Worm (Caenorhabditis elegans): ENCODE measurements around the gene C49C3.9.

The C49C3.9 gene

DNA sequence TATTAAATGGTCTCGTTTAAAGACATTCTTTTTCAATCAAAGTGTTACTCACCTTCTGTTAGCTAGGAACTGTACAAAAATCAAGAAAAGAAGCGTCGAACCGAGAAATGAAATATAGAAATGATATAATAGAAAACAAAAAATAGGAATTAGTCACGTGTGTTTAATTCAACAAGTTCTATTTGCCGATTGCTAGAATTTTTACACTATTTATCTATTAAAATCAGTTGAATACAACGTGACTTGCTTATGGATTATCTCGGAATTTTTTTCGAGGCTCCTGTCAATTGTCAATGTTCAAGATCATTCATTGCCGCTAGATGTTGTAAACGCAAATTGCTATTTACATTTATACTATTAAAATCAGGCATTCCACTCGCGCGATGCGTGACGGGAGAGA, 25.2 kb upstream of the C49C3.9 start, which contains the start of gene zipt-17:
zipt-17 (minus strand) TSS at position 101 of the 400 bp plus-strand sequence.
- TF ChIP-seq Y67H2A.10 (GFP tag; conservative IDR thresholded peaks at IDR 0.05) (no peak), egl-44 (GFP tag; IDR thresholded peaks at IDR 0.05) (no peak), efl-1 (GFP tag; optimal IDR thresholded peaks at IDR 0.05) (no peak), snpc-1.1 (tag; optimal IDR thresholded peaks at IDR 0.05; ENCODE audit: insufficient read depth) (no peak), nhr-80 (tag; optimal IDR thresholded peaks at IDR 0.05) (no peak), ceh-91 (GFP tag; IDR thresholded peaks at IDR 0.05) (no peak), egrh-3 (GFP tag; IDR thresholded peaks at IDR 0.05) (no peak), ccch-3 (GFP tag; optimal IDR thresholded peaks at IDR 0.05) (no peak)

DNA sequence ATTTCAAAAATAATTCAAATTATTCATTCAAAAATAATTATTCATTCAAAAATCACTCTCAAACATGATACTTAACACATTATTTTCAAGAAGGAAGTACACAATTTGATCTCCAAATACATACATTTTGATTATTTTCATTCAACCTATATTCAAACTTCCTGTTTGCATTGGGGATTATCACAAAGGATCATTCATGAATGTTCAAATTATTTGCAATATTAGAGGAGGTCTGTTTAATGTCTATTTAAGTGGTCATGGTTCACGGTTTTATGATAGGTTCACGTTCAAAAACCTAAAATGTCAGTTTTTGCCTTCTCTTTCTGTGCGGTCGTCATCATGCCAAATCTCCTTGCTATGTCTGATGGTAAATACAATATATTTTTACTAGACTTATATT, 19.0 kb upstream of the C49C3.9 start, which contains the start of gene clec-202:
clec-202 (plus strand) TSS at position 301 of the 400 bp plus-strand sequence.
- no peak for TF ChIP-seq efl-1 (GFP tag; optimal IDR thresholded peaks at IDR 0.05)
- TF ChIP-seq nhr-80 (tag; optimal IDR thresholded peaks at IDR 0.05): no peak
- no peak for TF ChIP-seq nhr-179 (tag; optimal IDR thresholded peaks at IDR 0.05)
- TF ChIP-seq ztf-6 (GFP tag; IDR thresholded peaks at IDR 0.05): no peak
- no peak for TF ChIP-seq lin-40 (tag; optimal IDR thresholded peaks at IDR 0.05)
- TF ChIP-seq fkh-3 (tag; optimal IDR thresholded peaks at IDR 0.05): no peak
- no peak for TF ChIP-seq ccch-3 (GFP tag; optimal IDR thresholded peaks at IDR 0.05)
- no peak for TF ChIP-seq snpc-1.1 (tag; optimal IDR thresholded peaks at IDR 0.05; ENCODE audit: insufficient read depth)
- TF ChIP-seq attf-5 (GFP tag; optimal IDR thresholded peaks at IDR 0.05): no peak
- no peak for TF ChIP-seq lir-1 (GFP tag; conservative IDR thresholded peaks at IDR 0.05)
- TF ChIP-seq attf-3 (GFP tag; conservative IDR thresholded peaks at IDR 0.05): no peak
- TF ChIP-seq nfya-2 (GFP tag; IDR thresholded peaks at IDR 0.05): no peak
- no peak for TF ChIP-seq hmg-1.2 (GFP tag; IDR thresholded peaks at IDR 0.05)
- no peak for TF ChIP-seq akir-1 (GFP tag; optimal IDR thresholded peaks at IDR 0.05)
- TF ChIP-seq pha-4 (tag; optimal IDR thresholded peaks at IDR 0.05): no peak
- no peak for TF ChIP-seq hlh-12 (tag; optimal IDR thresholded peaks at IDR 0.05)
- TF ChIP-seq zfh-2 (GFP tag; conservative IDR thresholded peaks at IDR 0.05): no peak
- TF ChIP-seq hsf-1 (GFP tag; IDR thresholded peaks at IDR 0.05): no peak

- no peak for TF ChIP-seq F10E7.11 (tag; optimal IDR thresholded peaks at IDR 0.05)
- no peak for TF ChIP-seq Y56A3A.18 (GFP tag; IDR thresholded peaks at IDR 0.05)
- TF ChIP-seq ceh-100 (GFP tag; IDR thresholded peaks at IDR 0.05): no peak
- no peak for TF ChIP-seq ztf-22 (GFP tag; optimal IDR thresholded peaks at IDR 0.05)
- no peak for TF ChIP-seq aptf-3 (GFP tag; IDR thresholded peaks at IDR 0.05)
- TF ChIP-seq zim-3 (tag; optimal IDR thresholded peaks at IDR 0.05): no peak
- TF ChIP-seq rec-8 (tag; optimal IDR thresholded peaks at IDR 0.05): no peak
- TF ChIP-seq die-1 (tag; optimal IDR thresholded peaks at IDR 0.05): no peak
- no peak for TF ChIP-seq unc-130 (GFP tag; optimal IDR thresholded peaks at IDR 0.05)
- TF ChIP-seq F57A8.1 (GFP tag; optimal IDR thresholded peaks at IDR 0.05): no peak
- TF ChIP-seq lin-26 (GFP tag; IDR thresholded peaks at IDR 0.05): no peak
- TF ChIP-seq mcd-1 (GFP tag; IDR thresholded peaks at IDR 0.05): no peak
- TF ChIP-seq cebp-1 (GFP tag; IDR thresholded peaks at IDR 0.05): no peak
- TF ChIP-seq cebp-1 (tag; optimal IDR thresholded peaks at IDR 0.05): no peak
- no peak for TF ChIP-seq atf-7 (tag; optimal IDR thresholded peaks at IDR 0.05)
These were observed 9.5 kb upstream of the C49C3.9 start, which contains the start of gene clec-199 for ce11 chrIV:17351586-17351985. Gene clec-199, plus strand, starts transcription at chrIV:17351886.
